Worm (Caenorhabditis elegans): ENCODE results near the gene cup-15.

ce11 chrII:9372393-9372792 lies 19.6 kb downstream of the cup-15 start, which contains the start of gene C06C3.3:
- TF ChIP-seq elt-2 (tag; optimal IDR thresholded peaks at IDR 0.05) (no peak), pat-9 (tag; optimal IDR thresholded peaks at IDR 0.05) (no peak), nhr-232 (tag; optimal IDR thresholded peaks at IDR 0.05) (no peak), pha-4 (tag; optimal IDR thresholded peaks at IDR 0.05) (no peak), F13H6.1 (tag; optimal IDR thresholded peaks at IDR 0.05) (no peak), dmd-4 (tag; optimal IDR thresholded peaks at IDR 0.05; ENCODE audit: borderline replicate concordance) (no peak), ama-1 (optimal IDR thresholded peaks at IDR 0.05) (no peak), fkh-10 (GFP tag; optimal IDR thresholded peaks at IDR 0.05) (no peak), nhr-11 (tag; optimal IDR thresholded peaks at IDR 0.05) (no peak), dve-1 (tag; optimal IDR thresholded peaks at IDR 0.05) (no peak), unc-86 (tag; optimal IDR thresholded peaks at IDR 0.05) (no peak), ttx-3 (tag; optimal IDR thresholded peaks at IDR 0.05) (no peak)

Data from whole organism, late embryonic.